Worm (Caenorhabditis elegans) whole organism, L4/young adult: Measurements from ENCODE around the gene C34D4.10.

Source experiments
- W03F9.2 ChIP-seq: fragments of 150-350 bp; optimal IDR thresholded peaks from 2 replicates; lab custom pipeline; 2014; ENCODE audit warnings: missing biosample characterization, missing genetic modification characterization
- dao-5 ChIP-seq: sonication (generic microtip); optimal IDR thresholded peaks from 2 replicates; lab custom pipeline; 2016; ENCODE audit warnings: missing genotype, missing genetic modification characterization, moderate library complexity, missing compliant biosample characterization
- him-1 ChIP-seq: sonication (generic microtip); optimal IDR thresholded peaks from 2 replicates; lab custom pipeline; 2016; ENCODE audit warnings: missing genotype, missing genetic modification reagents, missing genetic modification characterization, missing compliant biosample characterization

DNA sequence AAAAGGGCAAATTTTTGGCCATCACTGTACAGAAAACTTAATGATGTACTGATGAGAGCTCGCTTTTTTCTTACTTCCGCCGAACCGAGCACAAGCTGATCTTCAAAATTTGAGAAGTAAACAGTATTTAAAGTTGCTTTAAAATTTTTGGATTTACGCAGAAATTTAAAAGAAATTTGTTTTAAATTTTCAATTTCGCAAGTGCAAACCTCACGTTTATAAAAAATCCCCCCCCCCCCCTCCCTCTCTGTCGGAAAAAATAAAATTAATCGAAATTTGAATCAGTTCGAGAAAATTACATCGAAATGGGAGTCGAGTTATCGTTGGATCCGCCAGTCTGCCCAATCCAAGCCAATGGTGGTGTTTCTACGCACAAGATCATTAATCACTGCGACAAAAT is 32.1 kb upstream of the C34D4.10 start, which contains the start of gene C34D4.3:
- TF ChIP-seq dao-5 (tag; lab: Kevin White, UChicago) (no peak), him-1 (tag; lab: Kevin White, UChicago) (no peak), W03F9.2 (tag; lab: Kevin White, UChicago) (no peak)
